Worm (Caenorhabditis elegans): Measurements from ENCODE around the gene zig-13.

DNA sequence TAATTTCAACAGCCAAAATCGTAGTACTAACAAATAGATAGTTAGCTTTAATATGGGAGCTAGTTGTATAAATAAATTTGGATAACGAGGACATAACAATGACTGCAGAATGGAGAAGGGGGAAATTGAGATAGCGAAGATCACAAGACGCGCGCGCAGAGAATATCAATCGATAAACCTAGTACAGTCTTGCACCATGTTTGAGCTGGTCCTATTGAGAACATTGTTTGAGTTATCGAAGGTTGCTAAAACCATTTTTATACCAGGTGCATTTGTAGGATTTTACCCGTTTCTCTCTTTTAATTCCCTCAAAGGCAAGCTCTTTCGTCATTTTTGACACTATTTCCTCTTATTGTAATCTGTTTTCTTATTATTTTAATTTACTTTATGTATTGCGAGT lies 15.1 kb upstream of the zig-13 start, which contains the start of the genes F40G9.9 and F40G9.12:
- TF ChIP-seq nhr-77 (tag; optimal IDR thresholded peaks at IDR 0.05) (no peak), jun-1 (tag; optimal IDR thresholded peaks at IDR 0.05) (no peak)
